Worm (Caenorhabditis elegans) whole organism, L4 larva: ENCODE results near the gene F21C10.11.

Source experiments
- R02D3.7 ChIP-seq: fragments of 150-350 bp; sonication (generic microtip); optimal IDR thresholded peaks from 3 replicates; lab custom pipeline; 2014; ENCODE audit warnings: missing biosample characterization, missing genetic modification characterization
- T20F7.1 ChIP-seq: fragments of 200-800 bp; sonication (Bioruptor generic); optimal IDR thresholded peaks from 2 replicates; lab custom pipeline; 2018; ENCODE audit warnings: mild to moderate bottlenecking, missing genetic modification characterization, missing compliant biosample characterization
- T26A8.4 ChIP-seq: fragments of 200-800 bp; sonication (Bioruptor generic); IDR thresholded peaks from 2 replicates; pipeline ENCODE4 v1.3.6; 2022; ENCODE audit warnings: missing genetic modification characterization, missing compliant biosample characterization
- Y105C5A.15 ChIP-seq: fragments of 200-800 bp; sonication (Bioruptor generic); IDR thresholded peaks from 2 replicates; pipeline ENCODE4 v1.3.6; 2022; ENCODE audit warnings: missing genetic modification characterization, missing compliant biosample characterization
- Y5F2A.4 ChIP-seq: fragments of 200-800 bp; sonication (Bioruptor generic); optimal IDR thresholded peaks from 2 replicates; lab custom pipeline; 2018; ENCODE audit warnings: mild to moderate bottlenecking, missing genetic modification characterization, missing compliant biosample characterization
- Y75B8A.6 ChIP-seq: fragments of 200-800 bp; sonication (Bioruptor generic); IDR thresholded peaks from 2 replicates; pipeline ENCODE4 v1.3.6; 2022; ENCODE audit warnings: missing genetic modification reagents, missing genetic modification characterization, missing compliant biosample characterization
- ZK546.5 ChIP-seq, 2 experiments: sonication (generic microtip); optimal IDR thresholded peaks; 2 replicates each; lab custom pipeline; 2017; ENCODE audit warnings: missing biosample characterization in 2 of 2, missing genetic modification characterization in 2 of 2
- aha-1 ChIP-seq: fragments of 150-350 bp; peaks from one replicate; lab custom pipeline; 2014; ENCODE audit warnings: missing biosample characterization, missing genetic modification characterization
- aly-2 ChIP-seq: sonication (generic microtip); optimal IDR thresholded peaks from 2 replicates; lab custom pipeline; 2018; ENCODE audit warnings: missing biosample characterization, missing genetic modification characterization
- daf-12 ChIP-seq: fragments of 150-350 bp; optimal IDR thresholded peaks from 2 replicates; lab custom pipeline; 2014; ENCODE audit warnings: missing biosample characterization, missing genetic modification reagents, missing genetic modification characterization
- daf-16 ChIP-seq, 3 experiments: sonication (generic microtip); optimal IDR thresholded peaks; 2 replicates each; lab custom pipeline; 2016 to 2017; ENCODE audit warnings: missing genetic modification characterization in 3 of 3, missing genetic modification reagents in 3 of 3, mild to moderate bottlenecking in 2 of 3, missing compliant biosample characterization in 2 of 3, missing biosample characterization in 1 of 3, moderate library complexity in 1 of 3
- dmd-6 ChIP-seq: fragments of 200-800 bp; sonication (Bioruptor generic); IDR thresholded peaks from 2 replicates; pipeline ENCODE4 v1.3.6; 2022; ENCODE audit warnings: missing genetic modification reagents, missing genetic modification characterization, missing compliant biosample characterization
- dmd-8 ChIP-seq: fragments of 200-800 bp; sonication (Bioruptor generic); IDR thresholded peaks from 2 replicates; pipeline ENCODE4 v1.3.6; 2022; ENCODE audit warnings: missing genetic modification characterization, missing compliant biosample characterization
- dpl-1 ChIP-seq: fragments of 150-350 bp; optimal IDR thresholded peaks from 2 replicates; lab custom pipeline; 2014; ENCODE audit warnings: missing biosample characterization, missing genetic modification reagents, missing genetic modification characterization
- dve-1 ChIP-seq: sonication (generic microtip); optimal IDR thresholded peaks from 2 replicates; lab custom pipeline; 2017; ENCODE audit warnings: antibody characterized with exemption, mild to moderate bottlenecking, missing genetic modification characterization, missing compliant biosample characterization; ENCODE audit not compliant: insufficient read depth
- gei-8 ChIP-seq: fragments of 200-800 bp; sonication (Bioruptor generic); optimal IDR thresholded peaks from 2 replicates; lab custom pipeline; 2018; ENCODE audit warnings: mild to moderate bottlenecking, missing genetic modification characterization, missing compliant biosample characterization
- hif-1 ChIP-seq, 2 experiments: sonication (generic microtip); optimal IDR thresholded peaks; 2 replicates each; lab custom pipeline; 2016 to 2017; ENCODE audit warnings: missing compliant biosample characterization in 2 of 2, missing genetic modification characterization in 2 of 2, missing genetic modification reagents in 2 of 2, missing genotype in 2 of 2, mild to moderate bottlenecking in 1 of 2
- hlh-11 ChIP-seq: fragments of 200-800 bp; sonication (Bioruptor generic); optimal IDR thresholded peaks from 2 replicates; lab custom pipeline; 2018; ENCODE audit warnings: mild to moderate bottlenecking, missing genetic modification characterization, missing compliant biosample characterization
- hlh-30 ChIP-seq: sonication (generic microtip); optimal IDR thresholded peaks from 2 replicates; lab custom pipeline; 2017; ENCODE audit warnings: antibody characterized with exemption, mild to moderate bottlenecking, missing genetic modification characterization, missing compliant biosample characterization; ENCODE audit not compliant: insufficient read depth
- lin-1 ChIP-seq: fragments of 200-800 bp; sonication (Bioruptor generic); IDR thresholded peaks from 2 replicates; pipeline ENCODE4 v1.3.6; 2022; ENCODE audit warnings: missing genetic modification reagents, missing genetic modification characterization, missing compliant biosample characterization
- lin-13 ChIP-seq: fragments of 150-350 bp; optimal IDR thresholded peaks from 2 replicates; lab custom pipeline; 2014; ENCODE audit warnings: missing biosample characterization, missing genetic modification reagents, missing genetic modification characterization
- mdl-1 ChIP-seq, 2 experiments: fragments of 150-350 bp in 1 of 2; sonication (generic microtip) in 1 of 2; optimal IDR thresholded peaks; 2 replicates each; lab custom pipeline; 2014 to 2017; ENCODE audit warnings: missing biosample characterization in 2 of 2, missing genetic modification characterization in 2 of 2
- mdt-29 ChIP-seq: fragments of 200-800 bp; sonication (Bioruptor generic); IDR thresholded peaks from 2 replicates; pipeline ENCODE4 v1.3.6; 2022; ENCODE audit warnings: missing genetic modification reagents, missing genetic modification characterization, missing compliant biosample characterization
- mep-1 ChIP-seq: fragments of 150-350 bp; sonication (generic microtip); optimal IDR thresholded peaks from 3 replicates; lab custom pipeline; 2014; ENCODE audit warnings: missing biosample characterization, missing genetic modification characterization
- mxl-2 ChIP-seq: fragments of 200-800 bp; sonication (Bioruptor generic); conservative IDR thresholded peaks from 2 replicates; pipeline ENCODE4 v1.3.6; 2022; ENCODE audit warnings: missing genetic modification reagents, missing genetic modification characterization, missing compliant biosample characterization
- mxl-3 ChIP-seq: fragments of 200-800 bp; sonication (Bioruptor generic); optimal IDR thresholded peaks from 2 replicates; lab custom pipeline; 2018; ENCODE audit warnings: mild to moderate bottlenecking, missing genetic modification characterization, missing compliant biosample characterization
- nhr-10 ChIP-seq: fragments of 150-350 bp; optimal IDR thresholded peaks from 2 replicates; lab custom pipeline; 2014; ENCODE audit warnings: missing biosample characterization, missing genetic modification characterization
- nhr-102 ChIP-seq: sonication (generic microtip); optimal IDR thresholded peaks from 2 replicates; lab custom pipeline; 2016; ENCODE audit warnings: mild to moderate bottlenecking, missing genetic modification characterization, moderate library complexity, missing compliant biosample characterization
- nhr-11 ChIP-seq: fragments of 150-350 bp; optimal IDR thresholded peaks from 2 replicates; lab custom pipeline; 2014; ENCODE audit warnings: missing biosample characterization, missing genetic modification characterization
- nhr-237 ChIP-seq: sonication (generic microtip); optimal IDR thresholded peaks from 2 replicates; lab custom pipeline; 2017; ENCODE audit warnings: missing biosample characterization, missing genetic modification characterization
- nhr-28 ChIP-seq: fragments of 150-350 bp; optimal IDR thresholded peaks from 2 replicates; lab custom pipeline; 2014; ENCODE audit warnings: missing biosample characterization, missing genetic modification characterization
- nhr-41 ChIP-seq: fragments of 200-800 bp; sonication (Bioruptor generic); IDR thresholded peaks from 2 replicates; pipeline ENCODE4 v1.3.6; 2022; ENCODE audit warnings: missing genetic modification reagents, missing genetic modification characterization, missing compliant biosample characterization
- nhr-48 ChIP-seq: sonication (generic microtip); optimal IDR thresholded peaks from 2 replicates; lab custom pipeline; 2016; ENCODE audit warnings: mild to moderate bottlenecking, missing genetic modification characterization, missing compliant biosample characterization
- nhr-77 ChIP-seq: fragments of 150-350 bp; optimal IDR thresholded peaks from 2 replicates; lab custom pipeline; 2014; ENCODE audit warnings: missing biosample characterization, missing genetic modification characterization
- pha-4 ChIP-seq, 2 experiments: fragments of 150-350 bp in 1 of 2; fragments of 200-800 bp in 1 of 2; sonication (Bioruptor generic) in 1 of 2; IDR thresholded peaks in 1 of 2; optimal IDR thresholded peaks in 1 of 2; 2 replicates each; pipeline versions ENCODE4 v1.3.6 to Lab custom; 2014 to 2022; ENCODE audit warnings: missing genetic modification characterization in 2 of 2, missing genetic modification reagents in 2 of 2, missing biosample characterization in 1 of 2, missing compliant biosample characterization in 1 of 2
- php-3 ChIP-seq: fragments of 200-800 bp; sonication (Bioruptor generic); IDR thresholded peaks from 2 replicates; pipeline ENCODE4 v1.3.6; 2022; ENCODE audit warnings: missing genetic modification reagents, missing genetic modification characterization, missing compliant biosample characterization
- pqm-1 ChIP-seq: sonication (generic microtip); optimal IDR thresholded peaks from 2 replicates; lab custom pipeline; 2017; ENCODE audit warnings: missing biosample characterization, missing genetic modification characterization
- saeg-2 ChIP-seq: fragments of 200-800 bp; sonication (Bioruptor generic); IDR thresholded peaks from 2 replicates; pipeline ENCODE4 v1.3.6; 2022; ENCODE audit warnings: missing genetic modification reagents, missing genetic modification characterization, missing compliant biosample characterization
- skn-1 ChIP-seq: fragments of 150-350 bp; optimal IDR thresholded peaks from 2 replicates; lab custom pipeline; 2014; ENCODE audit warnings: missing biosample characterization, missing genetic modification characterization
- tag-97 ChIP-seq: fragments of 200-800 bp; sonication (Bioruptor generic); IDR thresholded peaks from 2 replicates; pipeline ENCODE4 v1.3.6; 2022; ENCODE audit warnings: missing genetic modification characterization, missing compliant biosample characterization
- tra-1 ChIP-seq: fragments of 200-800 bp; sonication (Bioruptor generic); IDR thresholded peaks from 2 replicates; pipeline ENCODE4 v1.3.6; 2022; ENCODE audit warnings: missing genetic modification reagents, missing genetic modification characterization, missing compliant biosample characterization
- unc-62 ChIP-seq, 3 experiments: fragments of 150-350 bp in 1 of 3; sonication (generic microtip); optimal IDR thresholded peaks in 2 of 3; peaks in 1 of 3; 1 replicate in 1 of 3; 2 replicates in 2 of 3; lab custom pipeline; 2014 to 2017; ENCODE audit warnings: missing biosample characterization in 3 of 3, missing genetic modification characterization in 3 of 3, missing genetic modification reagents in 3 of 3, missing genotype in 1 of 3
- zfp-3 ChIP-seq: fragments of 200-800 bp; sonication (Bioruptor generic); conservative IDR thresholded peaks from 2 replicates; pipeline ENCODE4 v1.3.6; 2022; ENCODE audit warnings: missing genetic modification reagents, missing genetic modification characterization, missing compliant biosample characterization

The F21C10.11 gene

DNA sequence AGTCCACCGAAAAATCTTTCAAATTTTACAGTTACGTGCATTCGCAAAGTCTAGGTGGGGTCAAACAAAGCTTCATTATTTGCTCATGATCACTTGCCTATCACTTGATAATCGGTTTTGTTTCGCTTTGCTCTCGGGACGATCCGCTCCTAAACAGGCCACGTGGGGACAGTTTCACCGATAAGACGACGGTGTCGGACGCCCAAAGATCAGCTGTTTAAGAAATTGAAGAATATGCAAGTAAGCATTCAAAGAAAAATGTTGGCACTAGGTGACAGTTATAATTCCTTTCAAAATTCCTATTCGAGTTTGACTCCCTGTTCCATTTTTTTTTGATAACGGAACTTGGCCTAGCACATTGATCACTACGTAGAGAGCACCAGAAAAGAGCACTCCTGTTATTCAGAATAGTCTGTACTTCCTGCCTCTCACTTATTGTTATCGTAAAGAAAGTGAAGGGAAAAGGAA lies 43.3 kb upstream of the F21C10.11 start:
- TF ChIP-seq mxl-2 (GFP tag; lab: Robert Waterston, UW): 0 out of 2 replicates have a peak, but pooled peaks have one; percentile 7
- TF ChIP-seq daf-16 (GFP tag; optimal IDR thresholded peaks at IDR 0.05; lab: Kevin White, UChicago): peak in 1 of 2 experiments; percentile 79
- TF ChIP-seq daf-16 (tag; optimal IDR thresholded peaks at IDR 0.05; lab: Kevin White, UChicago): peak; percentile 78
- no peak for TF ChIP-seq skn-1
- TF ChIP-seq tra-1 (GFP tag; lab: Robert Waterston, UW): peak; percentile 88
- TF ChIP-seq mep-1 (tag; lab: Kevin White, UChicago): peak; percentile 50
- 0 out of 2 replicates have a peak, but pooled peaks have one; percentile 37 for TF ChIP-seq lin-1 (GFP tag; lab: Robert Waterston, UW)
- peak; percentile 83 for TF ChIP-seq mxl-3 (GFP tag; lab: Kevin White, UChicago)
- TF ChIP-seq hlh-30 (tag; lab: Kevin White, UChicago): peak; percentile 73
- peak; percentile 63 for TF ChIP-seq nhr-28
- TF ChIP-seq hif-1 (tag; optimal IDR thresholded peaks at IDR 0.05; lab: Kevin White, UChicago): peak in 1 of 2 experiments; percentile 96
- 0 out of 2 replicates have a peak, but pooled peaks have one; percentile 31 for TF ChIP-seq Y75B8A.6
- no peak for TF ChIP-seq R02D3.7
- TF ChIP-seq nhr-41 (GFP tag; lab: Robert Waterston, UW): peak; percentile 64; the same call in 1 of the 2 replicates
- peak; percentile 56 for TF ChIP-seq nhr-77
- TF ChIP-seq ZK546.5 (tag; optimal IDR thresholded peaks at IDR 0.05; lab: Kevin White, UChicago): no peak
- peak; percentile 89 for TF ChIP-seq aha-1 (tag; lab: Kevin White, UChicago)
- peak; percentile 36 for TF ChIP-seq lin-13 (GFP tag; lab: Kevin White, UChicago)
- peak; percentile 74; the same call in 1 of the 2 replicates for TF ChIP-seq saeg-2
- peak in 1 of 2 experiments; percentile 51 for TF ChIP-seq mdl-1 (tag; optimal IDR thresholded peaks at IDR 0.05; lab: Kevin White, UChicago)
- peak; percentile 76 for TF ChIP-seq gei-8 (GFP tag; lab: Kevin White, UChicago)
- TF ChIP-seq nhr-10 (tag; lab: Kevin White, UChicago): peak; percentile 54
- peak; percentile 93 for TF ChIP-seq nhr-48
- peak; percentile 41 for TF ChIP-seq nhr-102 (tag; lab: Kevin White, UChicago)
- no peak for TF ChIP-seq dmd-8 (GFP tag; lab: Robert Waterston, UW)
- TF ChIP-seq dve-1 (tag; lab: Kevin White, UChicago): peak; percentile 85
- TF ChIP-seq nhr-237 (tag; lab: Kevin White, UChicago): no peak
- peak; percentile 62 for TF ChIP-seq mdt-29
- TF ChIP-seq hlh-11: peak; percentile 96
- TF ChIP-seq php-3 (GFP tag; lab: Robert Waterston, UW): no peak
- peak; percentile 71; the same call in 1 of the 2 replicates for TF ChIP-seq zfp-3 (GFP tag; lab: Robert Waterston, UW)
- no peak for TF ChIP-seq nhr-11 (tag; lab: Kevin White, UChicago)
- peak in 1 of 2 experiments; percentile 53 for TF ChIP-seq unc-62 (GFP tag; optimal IDR thresholded peaks at IDR 0.05 in 1 of 2; lab: Kevin White, UChicago)
- no peak for TF ChIP-seq unc-62 (tag; optimal IDR thresholded peaks at IDR 0.05; lab: Kevin White, UChicago)
- peak; percentile 98 for TF ChIP-seq dmd-6 (GFP tag; lab: Robert Waterston, UW)
- TF ChIP-seq Y105C5A.15 (GFP tag; lab: Robert Waterston, UW): no peak
- no peak for TF ChIP-seq daf-12
- TF ChIP-seq T26A8.4 (GFP tag; lab: Robert Waterston, UW): peak; percentile 67
- no peak for TF ChIP-seq dpl-1
- no peak for TF ChIP-seq Y5F2A.4
- TF ChIP-seq pqm-1: peak; percentile 72
- peak; percentile 71 for TF ChIP-seq pha-4 (GFP tag; IDR thresholded peaks at IDR 0.05; lab: Robert Waterston, UW)
- TF ChIP-seq pha-4 (tag; optimal IDR thresholded peaks at IDR 0.05; lab: Kevin White, UChicago): no peak
- TF ChIP-seq tag-97: no peak
- TF ChIP-seq T20F7.1 (GFP tag; lab: Kevin White, UChicago): peak; percentile 42
- no peak for TF ChIP-seq aly-2 (tag; lab: Kevin White, UChicago)
